Worm (Caenorhabditis elegans) whole organism, late embryonic: ENCODE data around the gene dgk-5.

Experiments used
- C38D4.7 ChIP-seq: fragments of 200-800 bp; sonication (Bioruptor generic); optimal IDR thresholded peaks from 2 replicates; lab custom pipeline; 2018; ENCODE audit warnings: mild to moderate bottlenecking, missing genetic modification characterization, moderate library complexity, missing compliant biosample characterization
- K02D7.2 ChIP-seq: sonication (generic microtip); optimal IDR thresholded peaks from 2 replicates; lab custom pipeline; 2017; ENCODE audit warnings: mild to moderate bottlenecking, missing genetic modification characterization, missing compliant biosample characterization
- K09A11.1 ChIP-seq: sonication (generic microtip); optimal IDR thresholded peaks from 2 replicates; lab custom pipeline; 2017; ENCODE audit warnings: antibody characterized with exemption, mild to moderate bottlenecking, missing genetic modification characterization, missing compliant biosample characterization; ENCODE audit not compliant: insufficient read depth
- T23F11.4 ChIP-seq: fragments of 200-800 bp; sonication (Bioruptor generic); optimal IDR thresholded peaks from 2 replicates; lab custom pipeline; 2018; ENCODE audit warnings: mild to moderate bottlenecking, missing genetic modification characterization, missing compliant biosample characterization
- Y22D7AL.16 ChIP-seq: sonication (generic microtip); optimal IDR thresholded peaks from 2 replicates; lab custom pipeline; 2016; ENCODE audit warnings: missing genetic modification characterization, missing compliant biosample characterization
- ceh-14 ChIP-seq: sonication (generic microtip); optimal IDR thresholded peaks from 2 replicates; lab custom pipeline; 2016; ENCODE audit warnings: missing genotype, missing genetic modification characterization, missing compliant biosample characterization
- ceh-18 ChIP-seq: sonication (generic microtip); optimal IDR thresholded peaks from 2 replicates; lab custom pipeline; 2016; ENCODE audit warnings: missing genetic modification characterization, missing compliant biosample characterization
- ceh-19 ChIP-seq: fragments of 200-800 bp; sonication (Bioruptor generic); optimal IDR thresholded peaks from 2 replicates; lab custom pipeline; 2018; ENCODE audit warnings: mild to moderate bottlenecking, missing genetic modification characterization, missing compliant biosample characterization
- ceh-24 ChIP-seq: sonication (generic microtip); optimal IDR thresholded peaks from 2 replicates; lab custom pipeline; 2016; ENCODE audit warnings: mild to moderate bottlenecking, missing genetic modification characterization, missing compliant biosample characterization
- ceh-30 ChIP-seq: fragments of 150-350 bp; optimal IDR thresholded peaks from 2 replicates; lab custom pipeline; 2014; ENCODE audit warnings: missing biosample characterization, missing genetic modification characterization
- ceh-45 ChIP-seq: fragments of 200-800 bp; sonication (Bioruptor generic); IDR thresholded peaks from 2 replicates; pipeline ENCODE4 v1.3.6; 2022; ENCODE audit warnings: missing genetic modification reagents, missing genetic modification characterization, missing compliant biosample characterization
- ceh-48 ChIP-seq: sonication (generic microtip); optimal IDR thresholded peaks from 2 replicates; lab custom pipeline; 2016; ENCODE audit warnings: missing genetic modification characterization, inconsistent platforms, missing compliant biosample characterization
- dmd-4 ChIP-seq: sonication (generic microtip); optimal IDR thresholded peaks from 2 replicates; lab custom pipeline; 2016; ENCODE audit warnings: borderline replicate concordance, missing genetic modification characterization, missing compliant biosample characterization
- elt-2 ChIP-seq: sonication (generic microtip); optimal IDR thresholded peaks from 2 replicates; lab custom pipeline; 2016; ENCODE audit warnings: missing genetic modification reagents, missing genetic modification characterization, missing compliant biosample characterization
- elt-4 ChIP-seq: sonication (generic microtip); optimal IDR thresholded peaks from 2 replicates; lab custom pipeline; 2016; ENCODE audit warnings: missing genetic modification characterization, missing compliant biosample characterization
- eyg-1 ChIP-seq: sonication (generic microtip); optimal IDR thresholded peaks from 2 replicates; lab custom pipeline; 2016; ENCODE audit warnings: missing genotype, missing genetic modification characterization, missing compliant biosample characterization
- fax-1 ChIP-seq: sonication (generic microtip); optimal IDR thresholded peaks from 2 replicates; lab custom pipeline; 2016; ENCODE audit warnings: missing genotype, missing genetic modification characterization, missing compliant biosample characterization
- fkh-10 ChIP-seq: fragments of 150-350 bp; optimal IDR thresholded peaks from 2 replicates; lab custom pipeline; 2014; ENCODE audit warnings: missing biosample characterization, missing genetic modification reagents, missing genetic modification characterization
- hlh-15 ChIP-seq: sonication (generic microtip); optimal IDR thresholded peaks from 2 replicates; lab custom pipeline; 2016; ENCODE audit warnings: missing genetic modification characterization, missing compliant biosample characterization
- hlh-30 ChIP-seq: sonication (generic microtip); optimal IDR thresholded peaks from 2 replicates; lab custom pipeline; 2017; ENCODE audit warnings: antibody characterized with exemption, missing genetic modification characterization, missing compliant biosample characterization; ENCODE audit not compliant: insufficient read depth
- hlh-6 ChIP-seq: sonication (generic microtip); optimal IDR thresholded peaks from 2 replicates; lab custom pipeline; 2016; ENCODE audit warnings: missing genotype, missing genetic modification characterization, missing compliant biosample characterization
- lin-11 ChIP-seq: fragments of 200-800 bp; sonication (Bioruptor generic); optimal IDR thresholded peaks from 2 replicates; lab custom pipeline; 2018; ENCODE audit warnings: mild to moderate bottlenecking, missing genetic modification characterization, missing compliant biosample characterization
- madf-2 ChIP-seq: sonication (generic microtip); optimal IDR thresholded peaks from 2 replicates; lab custom pipeline; 2017; ENCODE audit warnings: missing genetic modification characterization, missing compliant biosample characterization
- mec-3 ChIP-seq: sonication (generic microtip); optimal IDR thresholded peaks from 2 replicates; lab custom pipeline; 2016; ENCODE audit warnings: borderline replicate concordance, missing genetic modification characterization, missing compliant biosample characterization
- nfya-1 ChIP-seq: sonication (generic microtip); optimal IDR thresholded peaks from 2 replicates; lab custom pipeline; 2017; ENCODE audit warnings: missing genetic modification characterization, mild to moderate bottlenecking, missing compliant biosample characterization, antibody characterized with exemption, moderate library complexity
- nhr-11 ChIP-seq: fragments of 150-350 bp; optimal IDR thresholded peaks from 2 replicates; lab custom pipeline; 2014; ENCODE audit warnings: missing biosample characterization, missing genetic modification characterization
- odd-2 ChIP-seq: sonication (generic microtip); optimal IDR thresholded peaks from 2 replicates; lab custom pipeline; 2017; ENCODE audit warnings: antibody characterized with exemption, mild to moderate bottlenecking, missing genetic modification characterization, missing compliant biosample characterization
- pat-9 ChIP-seq: fragments of 200-800 bp; sonication (Bioruptor generic); optimal IDR thresholded peaks from 2 replicates; lab custom pipeline; 2018; ENCODE audit warnings: mild to moderate bottlenecking, missing genetic modification characterization, moderate library complexity, missing compliant biosample characterization
- pha-2 ChIP-seq: sonication (generic microtip); optimal IDR thresholded peaks from 2 replicates; lab custom pipeline; 2017; ENCODE audit warnings: mild to moderate bottlenecking, missing genetic modification characterization, missing compliant biosample characterization
- pqm-1 ChIP-seq: sonication (generic microtip); optimal IDR thresholded peaks from 2 replicates; lab custom pipeline; 2016; ENCODE audit warnings: missing genetic modification characterization, missing compliant biosample characterization
- pros-1 ChIP-seq: fragments of 150-350 bp; optimal IDR thresholded peaks from 2 replicates; lab custom pipeline; 2014; ENCODE audit warnings: missing biosample characterization, missing genetic modification reagents, missing genetic modification characterization
- sox-2 ChIP-seq: fragments of 200-800 bp; sonication (Bioruptor generic); IDR thresholded peaks from 2 replicates; pipeline ENCODE4 v1.3.6; 2022; ENCODE audit warnings: missing genetic modification reagents, missing genetic modification characterization, missing compliant biosample characterization
- tbx-2 ChIP-seq: sonication (generic microtip); optimal IDR thresholded peaks from 2 replicates; lab custom pipeline; 2016; ENCODE audit warnings: missing genetic modification characterization, missing compliant biosample characterization
- tbx-7 ChIP-seq: sonication (generic microtip); optimal IDR thresholded peaks from 2 replicates; lab custom pipeline; 2016; ENCODE audit warnings: missing genotype, missing genetic modification characterization, missing compliant biosample characterization
- unc-42 ChIP-seq: sonication (generic microtip); optimal IDR thresholded peaks from 2 replicates; lab custom pipeline; 2016; ENCODE audit warnings: missing genotype, missing genetic modification characterization, missing compliant biosample characterization
- unc-86 ChIP-seq: sonication (generic microtip); optimal IDR thresholded peaks from 2 replicates; lab custom pipeline; 2016; ENCODE audit warnings: missing genetic modification characterization, missing compliant biosample characterization
- zip-5 ChIP-seq: sonication (generic microtip); optimal IDR thresholded peaks from 2 replicates; lab custom pipeline; 2016; ENCODE audit warnings: missing genetic modification characterization, missing compliant biosample characterization
- ztf-16 ChIP-seq: sonication (generic microtip); optimal IDR thresholded peaks from 2 replicates; lab custom pipeline; 2017; ENCODE audit warnings: missing genetic modification characterization, missing compliant biosample characterization

dgk-5 gene

DNA sequence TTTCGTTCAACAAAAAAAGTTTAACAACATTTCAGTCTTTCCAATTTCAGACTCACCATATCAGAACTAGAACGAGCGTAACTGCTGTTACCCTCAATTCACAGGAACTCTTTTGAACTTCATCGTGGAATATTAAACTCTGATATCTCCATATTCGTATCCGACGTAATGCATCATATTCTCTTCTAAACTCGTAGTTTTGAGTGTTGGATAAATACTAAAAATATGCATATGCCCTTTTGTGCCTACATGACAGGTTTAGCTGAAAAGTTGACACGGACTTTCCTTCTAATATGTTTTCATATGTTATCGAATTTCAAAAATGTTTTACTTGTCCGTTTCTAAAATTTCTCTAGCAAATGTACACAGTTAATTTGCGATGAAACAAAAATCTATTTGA, 28.2 kb upstream of the dgk-5 start, which contains the start of gene twk-49:
Gene twk-49, minus strand, starts transcription at position 101 of the 400 bp plus-strand sequence.
- TF ChIP-seq C38D4.7 (GFP tag; lab: Kevin White, UChicago) (no peak), unc-42 (tag; lab: Kevin White, UChicago) (no peak), Y22D7AL.16 (no peak), pros-1 (tag; lab: Kevin White, UChicago) (no peak), fkh-10 (GFP tag; lab: Kevin White, UChicago) (no peak), ceh-48 (tag; lab: Kevin White, UChicago) (no peak), nfya-1 (tag; lab: Kevin White, UChicago) (no peak), pqm-1 (tag; lab: Kevin White, UChicago) (no peak), zip-5 (tag; lab: Kevin White, UChicago) (no peak), tbx-2 (no peak), K02D7.2 (tag; lab: Kevin White, UChicago) (no peak), sox-2 (GFP tag; lab: Robert Waterston, UW) (no peak), pat-9 (tag; lab: Kevin White, UChicago) (no peak), hlh-30 (tag; lab: Kevin White, UChicago) (no peak), ceh-45 (GFP tag; lab: Robert Waterston, UW) (no peak), lin-11 (no peak), madf-2 (tag; lab: Kevin White, UChicago) (no peak), hlh-6 (tag; lab: Kevin White, UChicago) (no peak), mec-3 (no peak), dmd-4 (tag; lab: Kevin White, UChicago) (no peak)

DNA sequence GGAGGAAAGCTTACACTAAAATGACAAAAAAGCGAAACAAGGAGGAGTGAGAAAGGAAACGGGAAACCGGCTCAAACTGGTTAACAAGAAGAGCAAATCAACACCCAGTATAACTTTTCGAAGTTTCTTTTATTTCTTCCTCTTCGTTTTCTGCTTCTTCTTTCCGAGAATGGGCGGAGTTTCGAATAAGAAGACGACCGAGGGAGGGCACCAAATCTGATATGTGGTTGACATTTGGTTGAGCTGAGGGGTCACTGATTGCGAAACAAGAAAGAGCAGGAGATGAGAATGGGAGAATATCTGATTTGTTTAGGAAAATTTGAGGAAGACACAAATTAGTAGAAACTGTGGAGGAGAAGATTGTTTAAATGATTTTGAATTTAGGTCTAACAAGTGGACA, 27.7 kb upstream of the dgk-5 start:
- no peak for TF ChIP-seq tbx-7 (tag; lab: Kevin White, UChicago)
- peak; percentile 55 for TF ChIP-seq unc-42 (tag; lab: Kevin White, UChicago)

ce11 chrII:6497137-6497536, 26.3 kb upstream of the dgk-5 start:
- peak; percentile 24 for TF ChIP-seq unc-42 (tag; lab: Kevin White, UChicago)
- TF ChIP-seq unc-86 (tag; lab: Kevin White, UChicago) = no peak

DNA sequence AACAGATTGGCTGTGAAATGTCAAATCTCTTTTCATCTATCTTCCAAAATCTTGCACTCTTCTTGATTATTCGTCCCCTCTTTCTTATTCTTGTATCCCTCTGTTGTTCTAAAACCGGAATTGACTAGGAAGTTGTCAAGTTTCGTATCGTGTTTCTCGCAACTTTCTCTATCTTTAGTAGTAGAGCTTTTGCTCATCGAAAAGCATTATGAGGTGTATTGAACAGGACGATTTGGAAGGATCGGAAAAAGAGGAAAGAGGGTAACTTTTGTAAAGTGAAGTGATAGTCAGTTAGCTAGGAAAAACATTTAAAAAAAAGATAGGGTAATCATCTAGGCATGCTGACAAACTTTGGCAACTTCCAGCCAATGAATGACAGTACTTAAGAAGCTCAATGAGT, 25.6 kb upstream of the dgk-5 start:
- TF ChIP-seq fkh-10 (GFP tag; lab: Kevin White, UChicago) (no peak), fax-1 (tag; lab: Kevin White, UChicago) (no peak), ceh-14 (no peak), ceh-18 (tag; lab: Kevin White, UChicago) (no peak), pha-2 (tag; lab: Kevin White, UChicago) (no peak), ceh-19 (GFP tag; lab: Kevin White, UChicago) (no peak), hlh-15 (tag; lab: Kevin White, UChicago) (no peak), nhr-11 (tag; lab: Kevin White, UChicago) (no peak), nfya-1 (tag; lab: Kevin White, UChicago) (no peak), elt-4 (no peak), elt-2 (no peak), T23F11.4 (GFP tag; lab: Kevin White, UChicago) (no peak), odd-2 (tag; lab: Kevin White, UChicago) (no peak), ztf-16 (tag; lab: Kevin White, UChicago) (no peak), unc-42 (tag; lab: Kevin White, UChicago) (no peak), eyg-1 (tag; lab: Kevin White, UChicago) (no peak), ceh-30 (tag; lab: Kevin White, UChicago) (no peak), ceh-24 (tag; lab: Kevin White, UChicago) (no peak), K09A11.1 (tag; lab: Kevin White, UChicago) (no peak), mec-3 (no peak)
